Fruit fly (Drosophila melanogaster) whole organism, prepupa: ENCODE results near the gene CG32344.

ENCODE experiments used
- CG10631 ChIP-seq: fragments of 200-800 bp; sonication (Bioruptor generic); optimal IDR thresholded peaks from 2 replicates; lab custom pipeline; 2016; ENCODE audit warnings: missing biosample characterization, missing genetic modification characterization
- CG11902 ChIP-seq: fragments of 200-800 bp; sonication (Bioruptor generic); optimal IDR thresholded peaks from 3 replicates; lab custom pipeline; 2016; ENCODE audit warnings: missing biosample characterization, missing genetic modification characterization
- CG1621 ChIP-seq: fragments of 200-800 bp; sonication (Bioruptor generic); optimal IDR thresholded peaks from 3 replicates; lab custom pipeline; 2018; ENCODE audit warnings: missing biosample characterization, mild to moderate bottlenecking, missing genetic modification characterization
- CG16779 ChIP-seq: fragments of 200-800 bp; sonication (Bioruptor generic); optimal IDR thresholded peaks from 3 replicates; lab custom pipeline; 2017; ENCODE audit warnings: missing biosample characterization, mild to moderate bottlenecking, missing genetic modification characterization
- CG3032 ChIP-seq: fragments of 200-800 bp; optimal IDR thresholded peaks from 2 replicates; lab custom pipeline; 2019; ENCODE audit warnings: missing biosample characterization, mild to moderate bottlenecking, missing genetic modification characterization, moderate library complexity
- CG32006 ChIP-seq: fragments of 200-800 bp; sonication (Bioruptor generic); optimal IDR thresholded peaks from 3 replicates; lab custom pipeline; 2017; ENCODE audit warnings: missing biosample characterization, mild to moderate bottlenecking, missing genetic modification characterization
- CG34406 ChIP-seq: fragments of 200-800 bp; sonication (Bioruptor generic); optimal IDR thresholded peaks from 3 replicates; lab custom pipeline; 2016; ENCODE audit warnings: missing biosample characterization, missing genetic modification characterization
- CG3919 ChIP-seq: fragments of 200-800 bp; sonication (Bioruptor generic); optimal IDR thresholded peaks from 3 replicates; lab custom pipeline; 2016; ENCODE audit warnings: missing biosample characterization, missing genetic modification characterization
- CG6163 ChIP-seq: fragments of 200-800 bp; sonication (Bioruptor generic); IDR thresholded peaks from 3 replicates; pipeline ENCODE4 v1.3.6; 2022; ENCODE audit warnings: missing biosample characterization, missing genetic modification characterization
- CG6276 ChIP-seq: fragments of 200-800 bp; sonication (Bioruptor generic); optimal IDR thresholded peaks from 2 replicates; lab custom pipeline; 2017; ENCODE audit warnings: missing biosample characterization, mild to moderate bottlenecking, missing genetic modification characterization
- CG6792 ChIP-seq: fragments of 200-800 bp; sonication (Bioruptor generic); optimal IDR thresholded peaks from 3 replicates; lab custom pipeline; 2016; ENCODE audit warnings: missing biosample characterization, missing genetic modification characterization
- CG6808 ChIP-seq: fragments of 200-800 bp; sonication (Bioruptor generic); optimal IDR thresholded peaks from 3 replicates; lab custom pipeline; 2017; ENCODE audit warnings: missing biosample characterization, missing genetic modification characterization, mild to moderate bottlenecking, moderate library complexity, missing genetic modification reagents
- CG8119 ChIP-seq: fragments of 200-800 bp; sonication (Bioruptor generic); IDR thresholded peaks from 3 replicates; pipeline ENCODE4 v1.3.6; 2022; ENCODE audit warnings: missing biosample characterization, missing genetic modification characterization
- CG8319 ChIP-seq: fragments of 200-800 bp; sonication (Bioruptor generic); optimal IDR thresholded peaks from 3 replicates; lab custom pipeline; 2016; ENCODE audit warnings: missing biosample characterization, missing genetic modification characterization
- Eip75B ChIP-seq: fragments of 200-800 bp; sonication (Bioruptor generic); optimal IDR thresholded peaks from 3 replicates; lab custom pipeline; 2016; ENCODE audit warnings: missing biosample characterization, missing genetic modification characterization
- Eip78C ChIP-seq: fragments of 200-800 bp; sonication (Bioruptor generic); peaks from one replicate; lab custom pipeline; 2016; ENCODE audit warnings: missing biosample characterization, missing genetic modification characterization
- Eip93F ChIP-seq: fragments of 200-800 bp; sonication (Bioruptor generic); optimal IDR thresholded peaks from 2 replicates; lab custom pipeline; 2016; ENCODE audit warnings: missing biosample characterization, mild to moderate bottlenecking, missing genetic modification characterization
- Ets21C ChIP-seq: fragments of 200-800 bp; sonication (Bioruptor generic); optimal IDR thresholded peaks from 3 replicates; lab custom pipeline; 2016; ENCODE audit warnings: missing biosample characterization, missing genetic modification characterization
- Gug ChIP-seq: fragments of 200-800 bp; sonication (Bioruptor generic); IDR thresholded peaks from 2 replicates; pipeline ENCODE4 v1.3.6; 2022; ENCODE audit warnings: missing biosample characterization, missing genetic modification characterization
- Hr38 ChIP-seq: sonication (Bioruptor generic); optimal IDR thresholded peaks from 2 replicates; lab custom pipeline; 2016; ENCODE audit warnings: missing biosample characterization, missing genetic modification characterization
- Hr39 ChIP-seq: fragments of 200-800 bp; sonication (Bioruptor generic); optimal IDR thresholded peaks from 2 replicates; lab custom pipeline; 2016; ENCODE audit warnings: missing biosample characterization, missing genetic modification characterization
- Met ChIP-seq: fragments of 200-800 bp; sonication (Bioruptor generic); optimal IDR thresholded peaks from 3 replicates; lab custom pipeline; 2016; ENCODE audit warnings: missing biosample characterization, missing genetic modification characterization
- OdsH ChIP-seq: fragments of 200-800 bp; sonication (Bioruptor generic); optimal IDR thresholded peaks from 3 replicates; lab custom pipeline; 2016; ENCODE audit warnings: missing biosample characterization, missing genetic modification characterization
- Smox ChIP-seq: fragments of 200-800 bp; sonication (Bioruptor generic); optimal IDR thresholded peaks from 3 replicates; lab custom pipeline; 2016; ENCODE audit warnings: missing biosample characterization, missing genetic modification characterization
- Sox102F ChIP-seq: fragments of 200-800 bp; sonication (Bioruptor generic); optimal IDR thresholded peaks from 2 replicates; lab custom pipeline; 2016; ENCODE audit warnings: missing biosample characterization, mild to moderate bottlenecking, missing genetic modification characterization
- Sox14 ChIP-seq: fragments of 200-800 bp; sonication (Bioruptor generic); optimal IDR thresholded peaks from 3 replicates; lab custom pipeline; 2016; ENCODE audit warnings: missing biosample characterization, missing genetic modification characterization
- acj6 ChIP-seq: fragments of 200-800 bp; sonication (Bioruptor generic); optimal IDR thresholded peaks from 3 replicates; lab custom pipeline; 2016; ENCODE audit warnings: missing biosample characterization, missing genetic modification characterization
- dac ChIP-seq: fragments of 200-800 bp; sonication (Bioruptor generic); optimal IDR thresholded peaks from 2 replicates; lab custom pipeline; 2017; ENCODE audit warnings: missing biosample characterization, mild to moderate bottlenecking, missing genetic modification characterization
- dsx ChIP-seq: fragments of 200-800 bp; optimal IDR thresholded peaks from 3 replicates; lab custom pipeline; 2019; ENCODE audit warnings: missing biosample characterization, mild to moderate bottlenecking, missing genetic modification characterization, moderate library complexity; ENCODE audit not compliant: poor library complexity, severe bottlenecking
- esn ChIP-seq: fragments of 200-800 bp; sonication (Bioruptor generic); optimal IDR thresholded peaks from 2 replicates; lab custom pipeline; 2016; ENCODE audit warnings: missing biosample characterization, mild to moderate bottlenecking, missing genetic modification characterization, moderate library complexity
- net ChIP-seq: fragments of 200-800 bp; sonication (Bioruptor generic); optimal IDR thresholded peaks from 3 replicates; lab custom pipeline; 2016; ENCODE audit warnings: missing biosample characterization, missing genetic modification characterization
- pdm3 ChIP-seq: fragments of 200-800 bp; sonication (Bioruptor generic); optimal IDR thresholded peaks from 3 replicates; lab custom pipeline; 2016; ENCODE audit warnings: missing biosample characterization, missing genetic modification characterization
- ss ChIP-seq, 2 experiments: fragments of 200-800 bp; sonication (Bioruptor generic); optimal IDR thresholded peaks; 2 replicates in 1 of 2; 3 replicates in 1 of 2; lab custom pipeline; 2017 to 2018; ENCODE audit warnings: mild to moderate bottlenecking in 2 of 2, missing biosample characterization in 2 of 2, missing genetic modification characterization in 2 of 2, moderate library complexity in 1 of 2
- topi ChIP-seq: fragments of 200-800 bp; sonication (Bioruptor generic); optimal IDR thresholded peaks from 3 replicates; lab custom pipeline; 2016; ENCODE audit warnings: missing biosample characterization, missing genetic modification characterization
- vri ChIP-seq: fragments of 200-800 bp; sonication (Bioruptor generic); optimal IDR thresholded peaks from 3 replicates; lab custom pipeline; 2016; ENCODE audit warnings: missing biosample characterization, mild to moderate bottlenecking, missing genetic modification characterization

CG32344 gene

dm6 chr3L:319145-320009, 5.1 kb downstream of the CG32344 start, which contains the start of gene fwd (continued):
- no peak for TF ChIP-seq net (GFP tag; lab: Kevin White, UChicago)
- no peak for TF ChIP-seq Eip75B (GFP tag; lab: Kevin White, UChicago)
- no peak for TF ChIP-seq acj6 (GFP tag; lab: Kevin White, UChicago)
- TF ChIP-seq topi (GFP tag; lab: Kevin White, UChicago), result no peak
- no peak for TF ChIP-seq Met
- TF ChIP-seq Eip93F (GFP tag; lab: Kevin White, UChicago), result no peak
- TF ChIP-seq Smox (GFP tag; lab: Kevin White, UChicago), result no peak
- no peak for TF ChIP-seq CG6276
- no peak for TF ChIP-seq CG6792 (GFP tag; lab: Kevin White, UChicago)
- TF ChIP-seq Eip78C (GFP tag; lab: Kevin White, UChicago), result peak; percentile 46
- TF ChIP-seq pdm3, result no peak
- TF ChIP-seq CG6163 (GFP tag; lab: Robert Waterston, UW), result peak; percentile 30; the same call in 1 of the 3 replicates
- TF ChIP-seq dac (GFP tag; lab: Kevin White, UChicago), result no peak
- TF ChIP-seq CG3919, result no peak
- TF ChIP-seq Sox14, result peak; percentile 61

dm6 chr3L:316784-317183, 7.7 kb downstream of the CG32344 start, which contains the start of gene ddbt:
Gene ddbt (plus strand): TSS chr3L:317084.
- TF ChIP-seq dsx, result no peak
- TF ChIP-seq Met, result no peak
- TF ChIP-seq CG32006 (GFP tag; lab: Kevin White, UChicago), result no peak
- TF ChIP-seq CG6808 (GFP tag; lab: Kevin White, UChicago), result no peak
- no peak for TF ChIP-seq Eip78C (GFP tag; lab: Kevin White, UChicago)
- no peak for TF ChIP-seq ss (GFP tag; optimal IDR thresholded peaks at IDR 0.05; lab: Kevin White, UChicago)
- TF ChIP-seq CG1621 (tag; lab: Kevin White, UChicago), result no peak
- no peak for TF ChIP-seq CG8119 (GFP tag; lab: Robert Waterston, UW)
- no peak for TF ChIP-seq CG8319
- TF ChIP-seq CG6163 (GFP tag; lab: Robert Waterston, UW), result no peak
- TF ChIP-seq Smox (GFP tag; lab: Kevin White, UChicago), result no peak
- no peak for TF ChIP-seq CG16779 (tag; lab: Kevin White, UChicago)
- no peak for TF ChIP-seq CG10631 (GFP tag; lab: Kevin White, UChicago)
- TF ChIP-seq, all 60 proteins: peak for 0

- TF ChIP-seq Hr39 (GFP tag; lab: Kevin White, UChicago) (no peak), CG3919 (no peak), CG6163 (GFP tag; lab: Robert Waterston, UW) (no peak), OdsH (no peak), CG1621 (tag; lab: Kevin White, UChicago) (peak; percentile 64), CG10631 (GFP tag; lab: Kevin White, UChicago) (no peak), esn (GFP tag; lab: Kevin White, UChicago) (no peak), Eip75B (GFP tag; lab: Kevin White, UChicago) (no peak)
- TF ChIP-seq, all 60 proteins: peak for 1
Observed at dm6 chr3L:315140-315539, 9.4 kb downstream of the CG32344 start.

dm6 chr3L:312323-312722, 12.2 kb downstream of the CG32344 start:
- no peak for TF ChIP-seq Sox102F (GFP tag; lab: Kevin White, UChicago)
- TF ChIP-seq Gug (GFP tag; lab: Robert Waterston, UW), result no peak
- TF ChIP-seq Ets21C (GFP tag; lab: Kevin White, UChicago), result no peak
- no peak for TF ChIP-seq CG11902 (GFP tag; lab: Kevin White, UChicago)
- no peak for TF ChIP-seq Hr38 (GFP tag; lab: Kevin White, UChicago)
- TF ChIP-seq vri (GFP tag; lab: Kevin White, UChicago), result no peak
- no peak for TF ChIP-seq CG3032 (tag; lab: Kevin White, UChicago)
- no peak for TF ChIP-seq CG1621 (tag; lab: Kevin White, UChicago)
- TF ChIP-seq CG8119 (GFP tag; lab: Robert Waterston, UW), result no peak
- TF ChIP-seq CG34406 (GFP tag; lab: Kevin White, UChicago), result no peak
- no peak for TF ChIP-seq Eip75B (GFP tag; lab: Kevin White, UChicago)
- TF ChIP-seq dac (GFP tag; lab: Kevin White, UChicago), result no peak
- TF ChIP-seq, all 60 proteins: peak for 0
